Fruit fly (Drosophila melanogaster): ENCODE data around the gene Or94b.

Or94b gene

dm6 chr3R:23004161-23004560, 15.1 kb downstream of the Or94b start:
- TF ChIP-seq bab1 (GFP tag; optimal IDR thresholded peaks at IDR 0.05) (peak; percentile 60), Clk (GFP tag; optimal IDR thresholded peaks at IDR 0.05) (no peak)

dm6 chr3R:23009480-23010115, 20.5 kb downstream of the Or94b start:
- TF ChIP-seq CG7045 (GFP tag; optimal IDR thresholded peaks at IDR 0.05) (no peak), pad (GFP tag; optimal IDR thresholded peaks at IDR 0.05) (no peak), tj (GFP tag; optimal IDR thresholded peaks at IDR 0.05) (no peak), CG33017 (tag; optimal IDR thresholded peaks at IDR 0.05) (no peak), Mnt (GFP tag; optimal IDR thresholded peaks at IDR 0.05) (no peak), CG11617 (GFP tag; optimal IDR thresholded peaks at IDR 0.05) (no peak), CG12768 (GFP tag; optimal IDR thresholded peaks at IDR 0.05) (no peak), Crg-1 (GFP tag; optimal IDR thresholded peaks at IDR 0.05) (no peak), bab1 (GFP tag; optimal IDR thresholded peaks at IDR 0.05) (no peak), Hr96 (GFP tag; optimal IDR thresholded peaks at IDR 0.05) (no peak), toe (GFP tag; optimal IDR thresholded peaks at IDR 0.05) (no peak), kay (GFP tag; ENCODE audit: borderline replicate concordance) (no peak), cic (GFP tag; optimal IDR thresholded peaks at IDR 0.05) (no peak), Clk (GFP tag; optimal IDR thresholded peaks at IDR 0.05) (no peak), CG1620 (GFP tag; optimal IDR thresholded peaks at IDR 0.05) (no peak), CG14711 (tag; optimal IDR thresholded peaks at IDR 0.05) (no peak), cnc (optimal IDR thresholded peaks at IDR 0.05) (no peak), CG7101 (tag; optimal IDR thresholded peaks at IDR 0.05) (no peak)

DNA sequence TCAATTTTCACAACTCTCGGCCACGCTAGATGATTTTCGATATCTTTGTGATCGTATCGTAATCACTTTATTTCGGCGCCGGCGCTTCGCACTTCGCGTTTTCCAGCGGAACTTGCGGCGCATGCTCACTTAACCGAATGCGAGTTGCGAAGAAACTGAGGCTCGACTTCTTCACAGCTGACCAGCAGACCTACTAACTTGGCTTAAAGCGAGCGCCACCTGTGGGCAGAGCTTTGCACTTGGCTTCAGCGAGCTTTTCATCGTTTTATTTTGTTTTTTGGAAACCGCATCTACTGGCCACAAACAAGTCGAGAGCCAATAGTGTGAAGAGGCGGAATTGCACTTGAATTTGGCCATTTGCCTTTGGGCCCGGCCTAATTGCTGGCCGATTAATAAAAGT, 21.3 kb downstream of the Or94b start, which contains the start of gene CG34375:
Gene CG34375 (minus strand): TSS at position 157 of the 400 bp plus-strand sequence.
- TF ChIP-seq CG1620 (GFP tag; optimal IDR thresholded peaks at IDR 0.05) (no peak), cnc (optimal IDR thresholded peaks at IDR 0.05) (no peak), CG7101 (tag; optimal IDR thresholded peaks at IDR 0.05) (no peak), Crg-1 (GFP tag; optimal IDR thresholded peaks at IDR 0.05) (no peak), kay (GFP tag; ENCODE audit: borderline replicate concordance) (no peak)

- no peak for TF ChIP-seq cnc (optimal IDR thresholded peaks at IDR 0.05)
- TF ChIP-seq CG5204 (GFP tag; optimal IDR thresholded peaks at IDR 0.05), result no peak
- no peak for TF ChIP-seq Clk (GFP tag; optimal IDR thresholded peaks at IDR 0.05)
- TF ChIP-seq Crg-1 (GFP tag; optimal IDR thresholded peaks at IDR 0.05), result no peak
- no peak for TF ChIP-seq tj (GFP tag; optimal IDR thresholded peaks at IDR 0.05)
- TF ChIP-seq pad (GFP tag; optimal IDR thresholded peaks at IDR 0.05), result no peak
- TF ChIP-seq CG1620 (GFP tag; optimal IDR thresholded peaks at IDR 0.05), result no peak
- TF ChIP-seq CG12768 (GFP tag; optimal IDR thresholded peaks at IDR 0.05), result no peak
Measured at dm6 chr3R:23012017-23012416, 22.9 kb downstream of the Or94b start, which contains the start of gene CG6688. CG6688 (plus strand) TSS chr3R:23012412.

DNA sequence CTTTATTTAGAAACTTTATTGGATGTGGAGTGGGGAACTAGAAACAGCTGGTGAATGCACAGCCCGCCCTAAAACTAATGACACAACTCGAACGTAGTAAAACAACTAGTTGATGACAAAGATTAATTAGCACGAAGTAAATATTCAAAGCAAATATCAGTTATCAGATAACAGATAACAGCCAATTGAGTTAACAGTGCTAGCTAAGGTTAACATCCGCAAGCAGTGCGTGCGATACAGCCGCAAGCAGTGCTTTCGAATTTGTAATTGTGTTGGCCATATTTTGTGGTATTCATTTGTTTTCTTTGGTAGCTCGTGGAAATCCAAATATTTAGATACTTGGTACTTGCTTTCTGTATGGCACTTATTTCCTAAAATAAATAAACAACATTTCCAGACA, 24.4 kb downstream of the Or94b start:
- peak; percentile 35 for TF ChIP-seq CG7045 (GFP tag; optimal IDR thresholded peaks at IDR 0.05)
- TF ChIP-seq CG11617 (GFP tag; optimal IDR thresholded peaks at IDR 0.05), result peak; percentile 39
- TF ChIP-seq cnc (optimal IDR thresholded peaks at IDR 0.05), result no peak
- peak; percentile 68 for TF ChIP-seq cic (GFP tag; optimal IDR thresholded peaks at IDR 0.05)
- no peak for TF ChIP-seq CG1620 (GFP tag; optimal IDR thresholded peaks at IDR 0.05)
- peak; percentile 35 for TF ChIP-seq kay (GFP tag; ENCODE audit: borderline replicate concordance)
- no peak for TF ChIP-seq tj (GFP tag; optimal IDR thresholded peaks at IDR 0.05)
- TF ChIP-seq CG14711 (tag; optimal IDR thresholded peaks at IDR 0.05), result peak; percentile 18
- peak; percentile 0 for TF ChIP-seq CG5204 (GFP tag; optimal IDR thresholded peaks at IDR 0.05)
- TF ChIP-seq pad (GFP tag; optimal IDR thresholded peaks at IDR 0.05), result no peak
- no peak for TF ChIP-seq Mnt (GFP tag; optimal IDR thresholded peaks at IDR 0.05)
- no peak for TF ChIP-seq toe (GFP tag; optimal IDR thresholded peaks at IDR 0.05)
- peak; percentile 67 for TF ChIP-seq CG33017 (tag; optimal IDR thresholded peaks at IDR 0.05)
- TF ChIP-seq Hr96 (GFP tag; optimal IDR thresholded peaks at IDR 0.05), result no peak
- TF ChIP-seq Clk (GFP tag; optimal IDR thresholded peaks at IDR 0.05), result no peak
- TF ChIP-seq CG12768 (GFP tag; optimal IDR thresholded peaks at IDR 0.05), result peak; percentile 10
- TF ChIP-seq bab1 (GFP tag; optimal IDR thresholded peaks at IDR 0.05), result no peak
- peak; percentile 17 for TF ChIP-seq Crg-1 (GFP tag; optimal IDR thresholded peaks at IDR 0.05)
- peak; percentile 6 for TF ChIP-seq ovo (GFP tag; optimal IDR thresholded peaks at IDR 0.05)
- peak; percentile 53 for TF ChIP-seq CG7101 (tag; optimal IDR thresholded peaks at IDR 0.05)

- no peak for TF ChIP-seq kay (GFP tag; ENCODE audit: borderline replicate concordance)
- no peak for TF ChIP-seq cic (GFP tag; optimal IDR thresholded peaks at IDR 0.05)
- TF ChIP-seq pad (GFP tag; optimal IDR thresholded peaks at IDR 0.05), result no peak
- TF ChIP-seq Clk (GFP tag; optimal IDR thresholded peaks at IDR 0.05), result no peak
- TF ChIP-seq Crg-1 (GFP tag; optimal IDR thresholded peaks at IDR 0.05), result no peak
- no peak for TF ChIP-seq CG7045 (GFP tag; optimal IDR thresholded peaks at IDR 0.05)
- TF ChIP-seq toe (GFP tag; optimal IDR thresholded peaks at IDR 0.05), result no peak
- no peak for TF ChIP-seq Mnt (GFP tag; optimal IDR thresholded peaks at IDR 0.05)
Measured at dm6 chr3R:23026652-23027427, 37.7 kb downstream of the Or94b start, which contains the start of gene lmd. lmd (minus strand) TSS chr3R:23026713.
